Worm (Caenorhabditis elegans) whole organism, L3 larva: ENCODE measurements around the gene srv-3.

Source experiments
- R02D3.7 ChIP-seq: fragments of 150-350 bp; optimal IDR thresholded peaks from 2 replicates; lab custom pipeline; 2014; ENCODE audit warnings: missing biosample characterization, missing genetic modification characterization
- aly-2 ChIP-seq: fragments of 150-350 bp; optimal IDR thresholded peaks from 2 replicates; lab custom pipeline; 2014; ENCODE audit warnings: missing biosample characterization, missing genetic modification characterization
- ceh-82 ChIP-seq: fragments of 150-350 bp; optimal IDR thresholded peaks from 2 replicates; lab custom pipeline; 2014; ENCODE audit warnings: missing biosample characterization, missing genetic modification characterization
- ceh-9 ChIP-seq: sonication (generic microtip); optimal IDR thresholded peaks from 2 replicates; lab custom pipeline; 2018; ENCODE audit warnings: missing biosample characterization, missing genetic modification characterization
- egl-5 ChIP-seq: fragments of 150-350 bp; optimal IDR thresholded peaks from 2 replicates; lab custom pipeline; 2017; ENCODE audit warnings: missing biosample characterization, missing genetic modification reagents, missing genetic modification characterization, inconsistent platforms
- elt-1 ChIP-seq: fragments of 150-350 bp; optimal IDR thresholded peaks from 2 replicates; lab custom pipeline; 2014; ENCODE audit warnings: missing biosample characterization, missing genetic modification characterization
- elt-2 ChIP-seq: sonication (generic microtip); optimal IDR thresholded peaks from 2 replicates; lab custom pipeline; 2016; ENCODE audit warnings: missing genetic modification reagents, mild to moderate bottlenecking, missing genetic modification characterization, missing compliant biosample characterization
- fkh-10 ChIP-seq: sonication (generic microtip); optimal IDR thresholded peaks from 2 replicates; lab custom pipeline; 2017; ENCODE audit warnings: missing biosample characterization, missing genetic modification reagents, missing genetic modification characterization
- fos-1 ChIP-seq: fragments of 150-350 bp; optimal IDR thresholded peaks from 2 replicates; lab custom pipeline; 2014; ENCODE audit warnings: missing biosample characterization, missing genetic modification characterization
- hmg-11 ChIP-seq: sonication (generic microtip); optimal IDR thresholded peaks from 2 replicates; lab custom pipeline; 2016; ENCODE audit warnings: missing genetic modification characterization, missing compliant biosample characterization
- jun-1 ChIP-seq: fragments of 150-350 bp; optimal IDR thresholded peaks from 2 replicates; lab custom pipeline; 2014; ENCODE audit warnings: missing biosample characterization, missing genetic modification reagents, missing genetic modification characterization
- lin-15B ChIP-seq: fragments of 150-350 bp; optimal IDR thresholded peaks from 2 replicates; lab custom pipeline; 2014; ENCODE audit warnings: missing biosample characterization, missing genetic modification characterization
- lin-39 ChIP-seq: fragments of 150-350 bp; optimal IDR thresholded peaks from 2 replicates; lab custom pipeline; 2018; ENCODE audit warnings: missing biosample characterization, missing genetic modification reagents, missing genetic modification characterization
- mdl-1 ChIP-seq: fragments of 150-350 bp; optimal IDR thresholded peaks from 2 replicates; lab custom pipeline; 2014; ENCODE audit warnings: missing biosample characterization, missing genetic modification characterization
- mml-1 ChIP-seq: fragments of 150-350 bp; sonication (generic microtip); optimal IDR thresholded peaks from 3 replicates; lab custom pipeline; 2014; ENCODE audit warnings: missing biosample characterization, missing genetic modification characterization
- nfya-1 ChIP-seq: sonication (generic microtip); optimal IDR thresholded peaks from 2 replicates; lab custom pipeline; 2017; ENCODE audit warnings: missing genetic modification characterization, mild to moderate bottlenecking, missing compliant biosample characterization, antibody characterized with exemption, moderate library complexity; ENCODE audit not compliant: insufficient read depth
- nhr-11 ChIP-seq: fragments of 150-350 bp; optimal IDR thresholded peaks from 2 replicates; lab custom pipeline; 2014; ENCODE audit warnings: missing biosample characterization, missing genetic modification characterization
- nhr-12 ChIP-seq: fragments of 150-350 bp; optimal IDR thresholded peaks from 2 replicates; lab custom pipeline; 2014; ENCODE audit warnings: missing biosample characterization, missing genetic modification characterization
- nhr-25 ChIP-seq: sonication (generic microtip); optimal IDR thresholded peaks from 2 replicates; lab custom pipeline; 2017; ENCODE audit warnings: missing biosample characterization, missing genetic modification characterization
- nhr-28 ChIP-seq: fragments of 150-350 bp; optimal IDR thresholded peaks from 2 replicates; lab custom pipeline; 2014; ENCODE audit warnings: missing biosample characterization, missing genetic modification characterization
- nhr-43 ChIP-seq: sonication (generic microtip); optimal IDR thresholded peaks from 2 replicates; lab custom pipeline; 2016; ENCODE audit warnings: mild to moderate bottlenecking, missing genetic modification characterization, missing compliant biosample characterization; ENCODE audit not compliant: poor library complexity, severe bottlenecking
- nhr-77 ChIP-seq: fragments of 150-350 bp; optimal IDR thresholded peaks from 2 replicates; lab custom pipeline; 2014; ENCODE audit warnings: missing biosample characterization, missing genetic modification characterization
- pha-4 ChIP-seq: fragments of 150-350 bp; optimal IDR thresholded peaks from 2 replicates; lab custom pipeline; 2014; ENCODE audit warnings: missing biosample characterization, missing genetic modification reagents, missing genetic modification characterization
- sea-2 ChIP-seq: fragments of 150-350 bp; sonication (generic microtip); optimal IDR thresholded peaks from 4 replicates; lab custom pipeline; 2014; ENCODE audit warnings: missing biosample characterization, missing genetic modification reagents, missing genetic modification characterization
- skn-1 ChIP-seq: fragments of 150-350 bp; optimal IDR thresholded peaks from 2 replicates; lab custom pipeline; 2014; ENCODE audit warnings: missing biosample characterization, missing genetic modification characterization
- snpc-4 ChIP-seq: fragments of 150-350 bp; optimal IDR thresholded peaks from 2 replicates; lab custom pipeline; 2014; ENCODE audit warnings: missing biosample characterization, missing genetic modification characterization
- tbx-2 ChIP-seq: sonication (generic microtip); optimal IDR thresholded peaks from 2 replicates; lab custom pipeline; 2016; ENCODE audit warnings: mild to moderate bottlenecking, missing genetic modification characterization, missing compliant biosample characterization
- unc-62 ChIP-seq: fragments of 150-350 bp; sonication (generic microtip); optimal IDR thresholded peaks from 4 replicates; lab custom pipeline; 2014; ENCODE audit warnings: missing biosample characterization, missing genetic modification reagents, missing genetic modification characterization
- ztf-11 ChIP-seq: fragments of 150-350 bp; optimal IDR thresholded peaks from 2 replicates; lab custom pipeline; 2014; ENCODE audit warnings: missing biosample characterization, missing genetic modification characterization
- ztf-4 ChIP-seq: fragments of 150-350 bp; optimal IDR thresholded peaks from 2 replicates; lab custom pipeline; 2014; ENCODE audit warnings: missing biosample characterization, missing genetic modification characterization

The srv-3 gene

DNA sequence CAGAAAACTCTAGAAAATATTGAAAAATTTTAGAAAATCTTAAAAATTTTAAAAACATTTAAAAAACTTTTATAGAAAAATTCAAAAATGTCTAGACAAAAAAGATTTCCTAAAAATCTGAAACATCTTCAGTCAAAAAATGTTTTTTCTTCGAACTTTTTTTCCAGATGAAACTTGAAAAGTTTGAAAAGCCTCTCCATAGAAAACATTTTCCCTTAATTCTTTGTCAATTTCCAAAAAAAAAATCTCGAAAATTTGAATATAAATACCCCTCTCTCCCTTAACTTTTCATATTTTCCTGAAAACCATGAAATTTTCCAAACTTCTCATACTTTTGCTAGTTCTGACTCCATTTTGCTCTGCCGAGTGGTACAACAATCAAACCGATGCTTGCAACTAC is 20.0 kb upstream of the srv-3 start, which contains the start of gene Y116F11A.3:
Gene Y116F11A.3, plus strand, starts transcription at position 301 of the 400 bp plus-strand sequence.
- TF ChIP-seq R02D3.7 (tag; lab: Kevin White, UChicago) (no peak), pha-4 (tag; lab: Kevin White, UChicago) (no peak), nhr-12 (tag; lab: Kevin White, UChicago) (no peak), egl-5 (tag; lab: Kevin White, UChicago) (no peak), aly-2 (tag; lab: Kevin White, UChicago) (no peak), sea-2 (GFP tag; lab: Kevin White, UChicago) (no peak)

DNA sequence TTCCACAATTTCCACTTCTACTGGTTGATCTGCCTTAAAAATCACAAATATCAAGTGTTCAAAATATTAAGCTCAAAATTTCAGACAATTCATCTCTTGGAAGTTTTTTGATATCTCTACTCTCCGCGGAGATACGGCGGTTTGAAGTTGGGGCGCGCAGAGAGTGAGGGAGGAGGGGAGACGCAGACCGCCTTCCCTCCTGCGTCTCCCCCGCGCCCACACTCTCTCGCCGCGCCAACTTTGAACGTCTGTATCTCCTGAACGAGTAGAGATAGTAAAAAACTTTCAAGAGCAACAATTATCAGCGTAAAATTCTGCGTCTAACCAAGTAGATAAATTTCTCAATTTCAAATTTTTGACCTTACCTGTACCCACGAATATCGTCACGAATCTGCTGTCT is 19.2 kb upstream of the srv-3 start:
- TF ChIP-seq lin-15B (tag; lab: Kevin White, UChicago) (no peak), skn-1 (tag; lab: Kevin White, UChicago) (no peak), fkh-10 (GFP tag; lab: Kevin White, UChicago) (no peak), ceh-82 (tag; lab: Kevin White, UChicago) (no peak)

DNA sequence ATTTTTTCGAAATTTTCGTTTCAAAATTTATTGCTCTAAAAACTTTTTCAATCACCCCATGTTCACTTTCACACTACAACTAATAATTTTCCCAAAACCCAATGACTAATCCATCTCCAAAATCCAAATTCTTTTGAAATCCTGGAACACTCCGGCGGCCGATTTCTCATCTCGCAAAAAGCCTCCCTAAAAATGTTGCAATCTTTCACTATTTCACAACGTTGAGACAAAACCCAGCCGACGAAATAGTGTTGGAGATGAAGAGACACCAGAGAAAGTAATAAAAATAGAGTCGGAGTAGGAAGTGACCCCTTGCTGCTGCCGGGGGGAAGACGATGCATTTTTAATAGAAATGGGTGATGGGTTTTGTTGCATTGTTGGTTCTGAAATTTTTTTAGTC is 15.8 kb upstream of the srv-3 start:
- TF ChIP-seq hmg-11 (tag; lab: Kevin White, UChicago) (peak; percentile 15), unc-62 (GFP tag; lab: Kevin White, UChicago) (no peak)

DNA sequence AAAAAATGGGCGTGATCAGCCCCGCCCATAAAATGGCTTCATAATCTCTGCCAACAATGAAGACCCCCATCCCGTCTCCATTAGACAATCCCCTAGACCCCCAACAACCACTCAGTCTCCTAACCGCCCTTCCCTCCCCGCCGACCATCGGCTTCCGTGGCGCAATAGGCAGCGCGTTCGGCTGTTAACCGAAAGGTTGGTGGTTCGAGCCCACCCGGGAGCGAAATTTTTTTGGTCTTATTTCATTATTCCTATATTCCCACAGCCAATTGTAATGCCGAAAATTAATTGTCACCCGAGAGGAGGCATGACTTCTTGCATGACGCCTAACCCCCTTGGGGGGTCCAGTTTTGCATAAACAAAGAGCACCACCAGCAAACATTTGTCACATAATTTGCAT is 14.1 kb upstream of the srv-3 start:
- TF ChIP-seq aly-2 (tag; lab: Kevin White, UChicago), result no peak
- TF ChIP-seq nhr-77 (tag; lab: Kevin White, UChicago), result no peak
- TF ChIP-seq elt-2 (tag; lab: Kevin White, UChicago), result peak; percentile 17
- peak; percentile 53 for TF ChIP-seq lin-39 (tag; lab: Kevin White, UChicago)
- TF ChIP-seq nhr-12 (tag; lab: Kevin White, UChicago), result no peak
- TF ChIP-seq mdl-1 (tag; lab: Kevin White, UChicago), result no peak
- no peak for TF ChIP-seq snpc-4 (tag; lab: Kevin White, UChicago)
- no peak for TF ChIP-seq fkh-10 (GFP tag; lab: Kevin White, UChicago)
- peak; percentile 81 for TF ChIP-seq hmg-11 (tag; lab: Kevin White, UChicago)
- TF ChIP-seq nhr-25 (tag; lab: Kevin White, UChicago), result peak; percentile 1
- peak; percentile 7 for TF ChIP-seq pha-4 (tag; lab: Kevin White, UChicago)
- TF ChIP-seq nfya-1, result peak; percentile 17
- TF ChIP-seq jun-1, result no peak
- no peak for TF ChIP-seq fos-1 (tag; lab: Kevin White, UChicago)

DNA sequence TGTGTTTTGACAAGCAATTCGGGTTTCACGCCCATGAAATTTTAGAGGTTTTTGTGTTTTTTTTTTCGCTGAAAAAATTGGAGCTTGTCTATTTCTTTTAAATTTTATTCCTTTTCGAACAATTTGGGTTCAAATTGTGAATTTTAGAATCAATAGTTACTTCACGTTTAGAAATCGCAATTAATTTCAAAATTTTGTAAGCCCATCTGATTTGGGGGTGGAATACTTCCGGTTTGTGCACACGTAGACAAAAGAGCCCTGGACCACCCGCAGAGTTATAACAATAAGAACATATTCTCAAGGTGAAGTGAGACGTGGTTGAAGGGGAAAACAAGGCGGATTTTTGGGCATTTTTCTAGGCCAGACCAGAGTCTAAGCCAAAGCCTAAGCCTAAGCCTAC is 10.5 kb upstream of the srv-3 start, which contains the start of gene Y116F11A.6:
Gene Y116F11A.6, plus strand, starts transcription at position 301 of the 400 bp plus-strand sequence.
- TF ChIP-seq ceh-9 (tag; lab: Kevin White, UChicago) (no peak), fos-1 (tag; lab: Kevin White, UChicago) (no peak), nhr-77 (tag; lab: Kevin White, UChicago) (no peak)

DNA sequence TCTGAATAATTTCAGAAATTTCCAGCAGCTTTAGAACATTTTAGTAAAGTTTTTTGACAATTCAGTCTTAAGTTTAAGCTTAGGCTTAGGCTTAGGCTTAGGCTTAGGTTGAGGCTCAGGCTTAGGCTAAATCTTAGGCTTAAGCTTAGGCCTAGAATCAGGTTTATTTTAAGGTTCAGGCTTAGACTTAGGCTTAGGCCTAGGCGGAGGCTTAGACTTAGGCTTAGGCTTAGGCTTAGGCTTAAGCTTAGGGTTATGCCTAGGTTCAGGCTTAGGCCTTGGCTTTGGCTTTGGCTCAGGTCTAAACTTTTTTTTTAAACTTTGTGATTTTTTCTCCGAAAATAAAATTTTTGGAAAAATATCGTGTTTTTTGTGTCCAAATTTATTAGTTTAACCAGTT is 9.9 kb upstream of the srv-3 start:
- no peak for TF ChIP-seq nhr-12 (tag; lab: Kevin White, UChicago)
- no peak for TF ChIP-seq tbx-2 (tag; lab: Kevin White, UChicago)
- TF ChIP-seq nhr-43, result no peak
- no peak for TF ChIP-seq nhr-77 (tag; lab: Kevin White, UChicago)
- no peak for TF ChIP-seq ceh-82 (tag; lab: Kevin White, UChicago)
- no peak for TF ChIP-seq R02D3.7 (tag; lab: Kevin White, UChicago)
- no peak for TF ChIP-seq mml-1
- TF ChIP-seq ceh-9 (tag; lab: Kevin White, UChicago), result no peak
- TF ChIP-seq ztf-4 (tag; lab: Kevin White, UChicago), result no peak
- TF ChIP-seq mdl-1 (tag; lab: Kevin White, UChicago), result no peak
- no peak for TF ChIP-seq pha-4 (tag; lab: Kevin White, UChicago)
- no peak for TF ChIP-seq nhr-11 (tag; lab: Kevin White, UChicago)
- no peak for TF ChIP-seq nhr-28 (tag; lab: Kevin White, UChicago)
- TF ChIP-seq ztf-11 (tag; lab: Kevin White, UChicago), result no peak
- no peak for TF ChIP-seq jun-1

DNA sequence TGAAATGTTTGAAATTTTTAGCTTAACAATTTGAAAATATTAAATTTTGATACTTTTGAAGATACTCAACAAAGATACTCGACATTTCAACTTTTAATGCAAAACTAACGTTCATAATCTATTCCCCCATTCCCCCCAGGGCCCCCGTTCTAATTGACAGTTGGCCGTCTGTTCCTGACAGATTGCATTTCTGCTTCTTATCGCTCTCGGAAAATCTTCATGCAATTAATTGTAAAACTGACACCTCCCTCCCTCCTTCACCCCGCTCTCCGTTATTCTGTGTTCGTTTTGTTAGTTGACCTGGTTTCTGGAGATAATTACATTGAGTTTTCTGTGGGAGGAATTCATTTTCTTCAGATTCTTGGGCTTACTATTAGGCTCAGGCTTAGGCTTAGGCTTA is 9.2 kb upstream of the srv-3 start:
- no peak for TF ChIP-seq elt-1 (tag; lab: Kevin White, UChicago)
- no peak for TF ChIP-seq nhr-11 (tag; lab: Kevin White, UChicago)
- no peak for TF ChIP-seq mdl-1 (tag; lab: Kevin White, UChicago)
- TF ChIP-seq unc-62 (GFP tag; lab: Kevin White, UChicago), result no peak
- no peak for TF ChIP-seq nhr-43
- TF ChIP-seq egl-5 (tag; lab: Kevin White, UChicago), result no peak
- no peak for TF ChIP-seq aly-2 (tag; lab: Kevin White, UChicago)
- TF ChIP-seq snpc-4 (tag; lab: Kevin White, UChicago), result no peak
